Fruit fly (Drosophila melanogaster) whole organism, wandering third instar larva: Measurements from ENCODE around the gene CG4382.

Source experiments
- Abd-B ChIP-seq: fragments of >200 bp; optimal IDR thresholded peaks from 2 replicates; lab custom pipeline; 2017; ENCODE audit warnings: missing biosample characterization, missing genetic modification characterization
- CG32264 ChIP-seq: fragments of 200-800 bp; sonication (Bioruptor generic); optimal IDR thresholded peaks from 2 replicates; lab custom pipeline; 2016; ENCODE audit warnings: missing biosample characterization, missing genetic modification characterization
- CG9705 ChIP-seq: fragments of 200-800 bp; sonication (Bioruptor generic); optimal IDR thresholded peaks from 2 replicates; lab custom pipeline; 2018; ENCODE audit warnings: missing biosample characterization, mild to moderate bottlenecking, missing genetic modification characterization
- CrebA ChIP-seq: fragments of 200-800 bp; sonication (Bioruptor generic); optimal IDR thresholded peaks from 2 replicates; lab custom pipeline; 2016; ENCODE audit warnings: missing biosample characterization, mild to moderate bottlenecking, missing genetic modification characterization, borderline replicate concordance
- Dfd ChIP-seq: fragments of >200 bp; optimal IDR thresholded peaks from 2 replicates; lab custom pipeline; 2017; ENCODE audit warnings: missing biosample characterization, missing genetic modification characterization
- Dif ChIP-seq: fragments of 200-275, 200-300 bp; sonication (Bioruptor generic); optimal IDR thresholded peaks from 2 replicates; lab custom pipeline; 2018; ENCODE audit warnings: missing biosample characterization, missing genetic modification characterization; ENCODE audit not compliant: partially characterized antibody
- GATAd ChIP-seq: sonication (Bioruptor generic); optimal IDR thresholded peaks from 2 replicates; lab custom pipeline; 2016; ENCODE audit warnings: missing biosample characterization, missing genetic modification characterization
- HLH106 ChIP-seq: fragments of 200-800 bp; optimal IDR thresholded peaks from 3 replicates; lab custom pipeline; 2019; ENCODE audit warnings: missing biosample characterization, mild to moderate bottlenecking, missing genetic modification characterization, moderate library complexity
- Hnf4 ChIP-seq: fragments of 200-800 bp; sonication (Bioruptor generic); optimal IDR thresholded peaks from 2 replicates; lab custom pipeline; 2016; ENCODE audit warnings: missing biosample characterization, mild to moderate bottlenecking, missing genetic modification characterization
- Hr78 ChIP-seq: fragments of >200 bp; optimal IDR thresholded peaks from 2 replicates; lab custom pipeline; 2017; ENCODE audit warnings: missing biosample characterization, missing genetic modification characterization
- Hr83 ChIP-seq: fragments of 200-300 bp; sonication (Bioruptor generic); optimal IDR thresholded peaks from 2 replicates; lab custom pipeline; 2016; ENCODE audit warnings: missing biosample characterization, mild to moderate bottlenecking, missing genetic modification characterization, moderate library complexity; ENCODE audit not compliant: poor library complexity, severe bottlenecking
- Jra ChIP-seq: sonication (Bioruptor generic); optimal IDR thresholded peaks from 2 replicates; lab custom pipeline; 2016; ENCODE audit warnings: missing biosample characterization, missing genetic modification characterization
- Mio ChIP-seq: sonication (Bioruptor generic); optimal IDR thresholded peaks from 2 replicates; lab custom pipeline; 2016; ENCODE audit warnings: missing biosample characterization, missing genetic modification characterization
- Myc ChIP-seq: fragments of >200 bp; optimal IDR thresholded peaks from 2 replicates; lab custom pipeline; 2017
- N ChIP-seq: fragments of >200 bp; optimal IDR thresholded peaks from 2 replicates; lab custom pipeline; 2018; ENCODE audit warnings: missing biosample characterization, missing external identifiers, missing genetic modification characterization
- OdsH ChIP-seq: fragments of 200-800 bp; sonication (Bioruptor generic); optimal IDR thresholded peaks from 2 replicates; lab custom pipeline; 2016; ENCODE audit warnings: missing biosample characterization, mild to moderate bottlenecking, missing genetic modification characterization
- Rel ChIP-seq, 2 experiments: fragments of 200-800 bp; sonication (Bioruptor generic) in 1 of 2; optimal IDR thresholded peaks; 2 replicates in 1 of 2; 3 replicates in 1 of 2; lab custom pipeline; 2016 to 2019; ENCODE audit warnings: mild to moderate bottlenecking in 2 of 2, missing biosample characterization in 2 of 2, missing genetic modification characterization in 2 of 2, moderate library complexity in 1 of 2
- Sp1 ChIP-seq: fragments of 200-800 bp; sonication (Bioruptor generic); optimal IDR thresholded peaks from 3 replicates; lab custom pipeline; 2019; ENCODE audit warnings: missing biosample characterization, mild to moderate bottlenecking, missing genetic modification characterization, moderate library complexity
- Vsx2 ChIP-seq: fragments of 200-300, 225-300 bp; sonication (Bioruptor generic); optimal IDR thresholded peaks from 2 replicates; lab custom pipeline; 2018; ENCODE audit warnings: missing biosample characterization, missing genetic modification characterization; ENCODE audit not compliant: partially characterized antibody
- br ChIP-seq: fragments of 200-800 bp; sonication (Bioruptor generic); optimal IDR thresholded peaks from 2 replicates; lab custom pipeline; 2016; ENCODE audit warnings: missing biosample characterization, missing genetic modification characterization
- brk ChIP-seq: fragments of 200-800 bp; sonication (Bioruptor generic); optimal IDR thresholded peaks from 2 replicates; lab custom pipeline; 2016; ENCODE audit warnings: missing biosample characterization, mild to moderate bottlenecking, missing genetic modification characterization
- dl ChIP-seq, 2 experiments: fragments of 175-275, 200-275 bp in 1 of 2; fragments of 200-275 bp in 1 of 2; sonication (Bioruptor generic); optimal IDR thresholded peaks; lab custom pipeline; 2018; ENCODE audit warnings: mild to moderate bottlenecking in 2 of 2, missing biosample characterization in 2 of 2, missing genetic modification characterization in 2 of 2, moderate library complexity in 2 of 2; ENCODE audit not compliant: partially characterized antibody in 2 of 2, insufficient read depth in 1 of 2
- dmrt93B ChIP-seq: fragments of 200-800 bp; sonication (Bioruptor generic); optimal IDR thresholded peaks from 2 replicates; lab custom pipeline; 2018; ENCODE audit warnings: missing biosample characterization, mild to moderate bottlenecking, missing genetic modification characterization
- dsf ChIP-seq: sonication (Bioruptor generic); optimal IDR thresholded peaks from 2 replicates; lab custom pipeline; 2016; ENCODE audit warnings: missing biosample characterization, missing genetic modification characterization, borderline replicate concordance
- ey ChIP-seq: fragments of 200-800 bp; sonication (Bioruptor generic); optimal IDR thresholded peaks from 2 replicates; lab custom pipeline; 2016; ENCODE audit warnings: missing biosample characterization, missing genetic modification characterization
- foxo ChIP-seq, 2 experiments: fragments of 200-800 bp; sonication (Bioruptor generic); optimal IDR thresholded peaks; 2 replicates in 1 of 2; 3 replicates in 1 of 2; lab custom pipeline; 2016 to 2017; ENCODE audit warnings: missing biosample characterization in 2 of 2, missing genetic modification characterization in 2 of 2
- fru ChIP-seq: fragments of 200-800 bp; sonication (Bioruptor generic); optimal IDR thresholded peaks from 3 replicates; lab custom pipeline; 2016; ENCODE audit warnings: missing biosample characterization, mild to moderate bottlenecking, missing genetic modification characterization
- h ChIP-seq: fragments of 200-800 bp; sonication (Bioruptor generic); optimal IDR thresholded peaks from 3 replicates; lab custom pipeline; 2016; ENCODE audit warnings: missing biosample characterization, mild to moderate bottlenecking, missing genetic modification characterization
- jim ChIP-seq: fragments of 175-275, 200-325 bp; sonication (Bioruptor generic); optimal IDR thresholded peaks from 2 replicates; lab custom pipeline; 2016; ENCODE audit warnings: missing biosample characterization, mild to moderate bottlenecking, missing genetic modification characterization
- lola ChIP-seq: fragments of >200 bp; optimal IDR thresholded peaks from 2 replicates; lab custom pipeline; 2017; ENCODE audit warnings: missing biosample characterization, missing genetic modification characterization
- pan ChIP-seq: fragments of >200 bp; optimal IDR thresholded peaks from 2 replicates; lab custom pipeline; 2017
- psq ChIP-seq: fragments of 200-800 bp; sonication (Bioruptor generic); optimal IDR thresholded peaks from 3 replicates; lab custom pipeline; 2017; ENCODE audit warnings: missing biosample characterization, mild to moderate bottlenecking, missing genetic modification characterization, moderate library complexity
- rgr ChIP-seq: fragments of 200-800 bp; sonication (Bioruptor generic); optimal IDR thresholded peaks from 3 replicates; lab custom pipeline; 2016; ENCODE audit warnings: missing biosample characterization, mild to moderate bottlenecking, missing genetic modification characterization
- sage ChIP-seq: fragments of 200-800 bp; sonication (Bioruptor generic); optimal IDR thresholded peaks from 2 replicates; lab custom pipeline; 2016; ENCODE audit warnings: missing biosample characterization, mild to moderate bottlenecking, missing genetic modification characterization
- sv ChIP-seq: fragments of 200-800 bp; sonication (Bioruptor generic); optimal IDR thresholded peaks from 3 replicates; lab custom pipeline; 2016; ENCODE audit warnings: missing biosample characterization, missing genetic modification characterization
- tai ChIP-seq: sonication (Bioruptor generic); optimal IDR thresholded peaks from 2 replicates; lab custom pipeline; 2016; ENCODE audit warnings: missing biosample characterization, missing genetic modification characterization
- usp ChIP-seq: fragments of >200 bp; optimal IDR thresholded peaks from 2 replicates; lab custom pipeline; 2017; ENCODE audit warnings: missing biosample characterization, missing genetic modification characterization
- woc ChIP-seq: sonication (Bioruptor generic); optimal IDR thresholded peaks from 2 replicates; lab custom pipeline; 2016; ENCODE audit warnings: missing biosample characterization, mild to moderate bottlenecking, missing genetic modification characterization

CG4382 gene

DNA sequence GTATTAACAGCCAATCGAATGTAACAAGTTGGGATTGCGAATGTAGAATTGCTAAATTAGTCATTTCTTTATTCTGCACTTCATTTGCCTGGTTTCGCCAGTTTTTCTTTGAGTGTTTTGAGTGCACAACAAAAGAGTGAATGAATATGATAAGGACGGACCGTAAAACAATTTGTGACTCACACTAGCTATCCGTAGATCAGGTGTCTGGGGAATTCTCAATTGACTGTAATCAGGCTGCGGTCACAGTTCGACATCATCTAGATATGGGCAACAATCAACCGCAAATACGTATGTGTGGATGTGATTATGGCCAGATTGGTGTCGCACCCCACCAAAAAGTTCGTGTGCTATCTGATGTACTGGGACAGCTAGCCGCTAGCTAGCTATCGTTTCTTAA, 19.3 kb upstream of the CG4382 start:
- peak; percentile 21 for TF ChIP-seq br (GFP tag; lab: Kevin White, UChicago)
- no peak for TF ChIP-seq lola (GFP tag; lab: Kevin White, UChicago)
- no peak for TF ChIP-seq Jra
- TF ChIP-seq CrebA = peak; percentile 48
- no peak for TF ChIP-seq ey (GFP tag; lab: Kevin White, UChicago)
- TF ChIP-seq Rel (GFP tag; optimal IDR thresholded peaks at IDR 0.05; lab: Kevin White, UChicago) = no peak
- TF ChIP-seq Rel (tag; optimal IDR thresholded peaks at IDR 0.05; lab: Kevin White, UChicago) = peak; percentile 59
- TF ChIP-seq N (GFP tag; lab: Kevin White, UChicago) = no peak
- TF ChIP-seq, all 38 proteins: peak for 3

DNA sequence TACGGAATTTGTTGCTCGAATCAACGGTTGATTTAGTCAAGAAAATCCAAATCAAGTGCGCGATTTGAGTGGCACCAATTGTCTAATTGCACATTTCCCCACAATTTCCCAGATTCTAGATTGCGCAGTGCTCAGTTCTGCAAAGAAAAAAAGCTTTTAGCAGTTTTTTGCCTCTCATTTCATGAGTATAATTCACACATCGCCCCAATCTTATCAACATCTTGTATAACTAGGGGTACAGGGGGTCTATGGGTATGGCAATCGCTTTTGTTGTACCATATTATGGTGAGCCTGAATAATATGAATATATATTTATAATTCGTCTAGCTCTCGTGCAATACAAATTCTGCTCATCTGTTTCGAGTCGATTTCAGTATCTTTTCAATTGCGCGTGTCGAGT, 18.2 kb upstream of the CG4382 start:
- TF ChIP-seq Rel (GFP tag; optimal IDR thresholded peaks at IDR 0.05; lab: Kevin White, UChicago) = no peak
- TF ChIP-seq Rel (tag; optimal IDR thresholded peaks at IDR 0.05; lab: Kevin White, UChicago) = peak; percentile 5
- no peak for TF ChIP-seq jim (GFP tag; lab: Kevin White, UChicago)
- no peak for TF ChIP-seq Abd-B (GFP tag; lab: Kevin White, UChicago)
- no peak for TF ChIP-seq woc (GFP tag; lab: Kevin White, UChicago)
- no peak for TF ChIP-seq Jra
- TF ChIP-seq GATAd (GFP tag; lab: Kevin White, UChicago) = no peak
- TF ChIP-seq rgr (GFP tag; lab: Kevin White, UChicago) = no peak
- no peak for TF ChIP-seq Vsx2 (GFP tag; lab: Kevin White, UChicago)
- TF ChIP-seq N (GFP tag; lab: Kevin White, UChicago) = no peak
- no peak for TF ChIP-seq HLH106 (tag; lab: Kevin White, UChicago)
- peak; percentile 61 for TF ChIP-seq br (GFP tag; lab: Kevin White, UChicago)
- TF ChIP-seq h (GFP tag; lab: Kevin White, UChicago) = peak; percentile 48
- TF ChIP-seq Dif = no peak
- no peak for TF ChIP-seq brk (GFP tag; lab: Kevin White, UChicago)
- no peak for TF ChIP-seq sage (GFP tag; lab: Kevin White, UChicago)
- TF ChIP-seq tai (GFP tag; lab: Kevin White, UChicago) = no peak
- TF ChIP-seq foxo (GFP tag; optimal IDR thresholded peaks at IDR 0.05; lab: Kevin White, UChicago) = no peak
- TF ChIP-seq usp (GFP tag; lab: Kevin White, UChicago) = no peak
- no peak for TF ChIP-seq dmrt93B
- TF ChIP-seq CG9705 (GFP tag; lab: Kevin White, UChicago) = no peak

DNA sequence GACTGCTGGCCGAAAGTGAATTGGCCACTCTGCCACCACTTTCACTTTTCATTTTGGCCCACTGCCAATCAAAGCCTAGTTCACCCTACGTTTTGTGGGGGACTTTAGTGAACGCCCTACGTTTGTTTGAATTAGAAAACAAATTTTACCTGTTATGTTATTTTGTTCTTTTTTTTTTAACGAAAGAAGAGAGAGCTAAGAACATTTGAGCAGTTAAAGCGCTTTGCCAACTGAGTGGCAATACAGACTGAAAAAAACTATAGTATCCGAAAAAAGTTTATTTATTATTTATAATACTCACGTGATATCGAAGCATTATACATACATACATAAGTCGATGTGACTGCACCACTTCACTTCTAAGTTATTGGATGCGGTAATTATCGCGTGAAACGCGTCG, 17.2 kb upstream of the CG4382 start:
- TF ChIP-seq Rel (GFP tag; optimal IDR thresholded peaks at IDR 0.05; lab: Kevin White, UChicago) (no peak), Rel (tag; optimal IDR thresholded peaks at IDR 0.05; lab: Kevin White, UChicago) (no peak), jim (GFP tag; lab: Kevin White, UChicago) (no peak), usp (GFP tag; lab: Kevin White, UChicago) (no peak), Hr83 (GFP tag; lab: Kevin White, UChicago) (no peak), sage (GFP tag; lab: Kevin White, UChicago) (no peak), GATAd (GFP tag; lab: Kevin White, UChicago) (no peak), Myc (lab: Kevin White, UChicago) (no peak), OdsH (GFP tag; lab: Kevin White, UChicago) (no peak), Mio (GFP tag; lab: Kevin White, UChicago) (no peak)

DNA sequence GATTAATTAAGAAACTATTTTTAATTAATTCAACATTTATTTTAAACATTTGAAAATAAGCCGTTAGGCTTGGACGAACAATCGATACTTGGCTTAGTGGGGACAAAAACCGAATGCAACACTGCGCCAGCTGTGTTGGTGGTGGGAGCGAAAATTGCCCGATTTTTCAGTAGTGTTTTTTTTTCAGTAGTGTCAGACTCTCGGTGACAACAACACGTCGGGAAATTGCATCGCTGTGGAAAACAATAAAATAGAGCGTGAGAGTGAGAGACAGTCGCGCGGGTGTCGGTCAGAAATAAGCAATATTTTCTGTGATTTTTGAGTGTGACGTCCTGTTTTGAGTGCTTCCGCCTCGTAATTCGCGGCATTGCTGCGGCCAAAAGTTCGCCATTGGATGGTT, 16.0 kb upstream of the CG4382 start:
- TF ChIP-seq sv (GFP tag; lab: Kevin White, UChicago) = peak; percentile 33
- TF ChIP-seq fru = peak; percentile 38
- peak; percentile 8 for TF ChIP-seq h (GFP tag; lab: Kevin White, UChicago)
- no peak for TF ChIP-seq dmrt93B
- no peak for TF ChIP-seq dl (GFP tag; optimal IDR thresholded peaks at IDR 0.05; lab: Kevin White, UChicago; ENCODE audit: insufficient read depth in 1 of 2, partially characterized antibody in 2 of 2)
- TF ChIP-seq foxo (GFP tag; optimal IDR thresholded peaks at IDR 0.05; lab: Kevin White, UChicago) = peak in 1 of 2 experiments; percentile 26
- peak; percentile 42 for TF ChIP-seq br (GFP tag; lab: Kevin White, UChicago)
- TF ChIP-seq Hr78 (GFP tag; lab: Kevin White, UChicago) = no peak
- no peak for TF ChIP-seq usp (GFP tag; lab: Kevin White, UChicago)
- TF ChIP-seq Hnf4 (GFP tag; lab: Kevin White, UChicago) = peak; percentile 69
- no peak for TF ChIP-seq HLH106 (tag; lab: Kevin White, UChicago)
- TF ChIP-seq N (GFP tag; lab: Kevin White, UChicago) = no peak
- no peak for TF ChIP-seq Abd-B (GFP tag; lab: Kevin White, UChicago)
- peak; percentile 62 for TF ChIP-seq rgr (GFP tag; lab: Kevin White, UChicago)
- TF ChIP-seq jim (GFP tag; lab: Kevin White, UChicago) = peak; percentile 82
- TF ChIP-seq psq (GFP tag; lab: Kevin White, UChicago) = no peak
- TF ChIP-seq Sp1 = peak; percentile 26
- peak; percentile 60 for TF ChIP-seq Vsx2 (GFP tag; lab: Kevin White, UChicago)
- TF ChIP-seq Dfd (GFP tag; lab: Kevin White, UChicago) = no peak
- TF ChIP-seq CG32264 (GFP tag; lab: Kevin White, UChicago) = no peak
- TF ChIP-seq OdsH (GFP tag; lab: Kevin White, UChicago) = peak; percentile 8
- no peak for TF ChIP-seq ey (GFP tag; lab: Kevin White, UChicago)
- TF ChIP-seq Hr83 (GFP tag; lab: Kevin White, UChicago) = peak; percentile 76
- TF ChIP-seq pan (lab: Kevin White, UChicago) = no peak
- peak; percentile 76 for TF ChIP-seq Jra
- TF ChIP-seq lola (GFP tag; lab: Kevin White, UChicago) = no peak
- TF ChIP-seq Mio (GFP tag; lab: Kevin White, UChicago) = no peak
- no peak for TF ChIP-seq brk (GFP tag; lab: Kevin White, UChicago)
- peak; percentile 42 for TF ChIP-seq Dif
- TF ChIP-seq woc (GFP tag; lab: Kevin White, UChicago) = no peak
- no peak for TF ChIP-seq CrebA
- TF ChIP-seq Myc (lab: Kevin White, UChicago) = no peak
- TF ChIP-seq tai (GFP tag; lab: Kevin White, UChicago) = no peak
- no peak for TF ChIP-seq dsf
